Worm (Caenorhabditis elegans): ENCODE measurements around the gene E02A10.4.

The E02A10.4 gene

ce11 chrV:12570271-12570670, 2.5 kb upstream of the E02A10.4 start:
- TF ChIP-seq lin-11 (tag; optimal IDR thresholded peaks at IDR 0.05) (no peak), K09A11.1 (tag; optimal IDR thresholded peaks at IDR 0.05; ENCODE audit: insufficient read depth) (no peak), unc-42 (tag; optimal IDR thresholded peaks at IDR 0.05) (no peak), pros-1 (tag; optimal IDR thresholded peaks at IDR 0.05) (no peak), dve-1 (tag; optimal IDR thresholded peaks at IDR 0.05) (no peak), pqm-1 (tag; optimal IDR thresholded peaks at IDR 0.05) (no peak), tbx-2 (tag; optimal IDR thresholded peaks at IDR 0.05) (no peak), ceh-14 (tag; optimal IDR thresholded peaks at IDR 0.05) (no peak), C38D4.7 (GFP tag; optimal IDR thresholded peaks at IDR 0.05) (no peak), ceh-30 (tag; optimal IDR thresholded peaks at IDR 0.05) (no peak), fkh-6 (tag; optimal IDR thresholded peaks at IDR 0.05) (no peak)

ce11 chrV:12567312-12567711, 438 bp downstream of the E02A10.4 start:
- TF ChIP-seq hlh-8 (tag; optimal IDR thresholded peaks at IDR 0.05) (no peak), elt-2 (tag; optimal IDR thresholded peaks at IDR 0.05) (no peak), mec-3 (tag; optimal IDR thresholded peaks at IDR 0.05; ENCODE audit: borderline replicate concordance) (no peak), sox-2 (GFP tag; IDR thresholded peaks at IDR 0.05) (no peak), ceh-34 (tag; optimal IDR thresholded peaks at IDR 0.05) (no peak), ceh-45 (GFP tag; IDR thresholded peaks at IDR 0.05) (no peak), hlh-30 (tag; optimal IDR thresholded peaks at IDR 0.05; ENCODE audit: insufficient read depth) (no peak), npax-4 (tag; optimal IDR thresholded peaks at IDR 0.05) (no peak), pros-1 (tag; optimal IDR thresholded peaks at IDR 0.05) (no peak), ceh-18 (tag; optimal IDR thresholded peaks at IDR 0.05) (no peak), hlh-13 (GFP tag; optimal IDR thresholded peaks at IDR 0.05) (no peak), sox-4 (tag; optimal IDR thresholded peaks at IDR 0.05) (no peak), ceh-2 (tag; optimal IDR thresholded peaks at IDR 0.05) (no peak), ceh-14 (tag; optimal IDR thresholded peaks at IDR 0.05) (no peak), tbx-7 (tag; optimal IDR thresholded peaks at IDR 0.05) (no peak), fkh-6 (tag; optimal IDR thresholded peaks at IDR 0.05) (no peak), unc-55 (GFP tag; optimal IDR thresholded peaks at IDR 0.05) (no peak), lim-6 (tag; optimal IDR thresholded peaks at IDR 0.05) (no peak), eyg-1 (tag; optimal IDR thresholded peaks at IDR 0.05) (no peak), ref-2 (tag; optimal IDR thresholded peaks at IDR 0.05) (no peak)

DNA sequence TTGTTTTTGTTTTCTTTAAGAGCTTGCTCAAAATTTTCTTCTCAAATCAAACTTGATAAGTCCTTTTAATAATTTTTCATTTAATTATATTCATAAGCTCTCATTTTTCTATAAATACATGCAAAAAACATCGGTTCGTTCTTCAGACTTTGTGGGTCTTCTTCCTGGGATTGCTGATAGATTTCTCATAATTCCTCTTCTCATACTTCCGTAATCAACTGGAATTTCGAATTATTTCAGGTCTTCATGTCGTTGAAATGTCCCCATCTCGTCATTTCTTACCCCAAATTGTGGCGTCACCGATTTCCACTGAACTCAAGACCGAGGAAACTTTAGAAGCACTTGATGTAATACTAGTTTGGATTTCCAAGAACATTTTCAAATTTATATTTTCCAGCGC, 2.8 kb downstream of the E02A10.4 start:
- TF ChIP-seq ceh-22 (tag; optimal IDR thresholded peaks at IDR 0.05), result no peak
- TF ChIP-seq unc-42 (tag; optimal IDR thresholded peaks at IDR 0.05), result no peak
- TF ChIP-seq pat-9 (tag; optimal IDR thresholded peaks at IDR 0.05), result no peak
- TF ChIP-seq madf-2 (tag; optimal IDR thresholded peaks at IDR 0.05), result no peak
- no peak for TF ChIP-seq elt-4 (tag; optimal IDR thresholded peaks at IDR 0.05)
- TF ChIP-seq hlh-15 (tag; optimal IDR thresholded peaks at IDR 0.05), result no peak
- no peak for TF ChIP-seq dmd-4 (tag; optimal IDR thresholded peaks at IDR 0.05; ENCODE audit: borderline replicate concordance)
- TF ChIP-seq Y22D7AL.16 (tag; optimal IDR thresholded peaks at IDR 0.05), result no peak
- TF ChIP-seq C38D4.7 (GFP tag; optimal IDR thresholded peaks at IDR 0.05), result no peak
- TF ChIP-seq fax-1 (tag; optimal IDR thresholded peaks at IDR 0.05), result no peak

ce11 chrV:12563187-12563586, 4.6 kb downstream of the E02A10.4 start, which contains the start of gene mrps-5:
Gene mrps-5, plus strand, starts transcription at chrV:12563487.
- TF ChIP-seq nhr-232 (tag; optimal IDR thresholded peaks at IDR 0.05) (no peak), rnt-1 (tag; optimal IDR thresholded peaks at IDR 0.05) (no peak), dmd-4 (tag; optimal IDR thresholded peaks at IDR 0.05; ENCODE audit: borderline replicate concordance) (no peak), K09A11.1 (tag; optimal IDR thresholded peaks at IDR 0.05; ENCODE audit: insufficient read depth) (no peak), ztf-16 (tag; optimal IDR thresholded peaks at IDR 0.05) (no peak), ceh-18 (tag; optimal IDR thresholded peaks at IDR 0.05) (no peak), hlh-6 (tag; optimal IDR thresholded peaks at IDR 0.05) (no peak), che-1 (tag; optimal IDR thresholded peaks at IDR 0.05) (no peak)
